Worm (Caenorhabditis elegans): ENCODE data around the gene lin-52.

lin-52 gene

DNA sequence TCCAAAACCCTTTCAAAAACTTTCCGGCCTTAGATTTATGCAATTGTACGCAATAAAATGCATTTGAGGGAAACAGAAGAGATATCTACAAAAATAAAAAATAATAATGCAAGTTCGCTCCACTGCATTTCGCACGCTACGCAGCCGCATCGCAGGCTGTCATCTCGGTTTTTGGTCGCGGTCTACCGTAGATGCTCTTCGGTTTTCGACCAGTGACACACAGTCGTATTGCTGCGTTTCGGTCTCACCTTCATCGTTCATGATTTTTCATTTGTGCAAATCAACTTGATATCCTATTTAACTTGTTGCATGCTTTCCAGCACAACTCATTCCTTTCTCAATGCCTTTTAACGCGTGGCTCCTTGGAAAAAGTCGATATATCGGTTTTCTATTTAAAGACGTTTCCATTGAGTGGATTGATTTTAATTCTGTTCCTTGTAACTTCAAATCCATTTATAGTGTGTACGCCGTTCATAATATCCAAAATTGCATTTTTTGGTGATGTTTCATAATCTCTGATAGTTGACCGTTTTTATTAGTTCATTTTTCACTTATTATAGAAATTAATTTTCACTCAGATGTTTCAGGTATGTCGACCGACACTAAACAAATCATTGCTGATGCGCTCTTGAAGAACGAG, 43.8 kb downstream of the lin-52 start, which contains the start of gene vha-1 (continued):
- TF ChIP-seq unc-55 (GFP tag; optimal IDR thresholded peaks at IDR 0.05) (no peak), rnt-1 (tag; optimal IDR thresholded peaks at IDR 0.05) (peak; percentile 55), dve-1 (tag; optimal IDR thresholded peaks at IDR 0.05) (peak; percentile 58), sdc-2 (tag; optimal IDR thresholded peaks at IDR 0.05) (no peak), npax-4 (tag; optimal IDR thresholded peaks at IDR 0.05) (no peak), tbx-2 (tag; optimal IDR thresholded peaks at IDR 0.05) (peak; percentile 65), ceh-22 (tag; optimal IDR thresholded peaks at IDR 0.05) (no peak), C38D4.7 (GFP tag; optimal IDR thresholded peaks at IDR 0.05) (no peak), ttx-3 (tag; optimal IDR thresholded peaks at IDR 0.05) (peak; percentile 2), hlh-13 (GFP tag; optimal IDR thresholded peaks at IDR 0.05) (no peak), fax-1 (tag; optimal IDR thresholded peaks at IDR 0.05) (no peak), gmeb-2 (tag; optimal IDR thresholded peaks at IDR 0.05) (no peak), ceh-34 (tag; optimal IDR thresholded peaks at IDR 0.05) (peak; percentile 31), ama-1 (optimal IDR thresholded peaks at IDR 0.05) (peak; percentile 24), pqm-1 (tag; optimal IDR thresholded peaks at IDR 0.05) (no peak), ceh-9 (tag; optimal IDR thresholded peaks at IDR 0.05) (no peak), madf-2 (tag; optimal IDR thresholded peaks at IDR 0.05) (no peak), ahr-1 (tag; optimal IDR thresholded peaks at IDR 0.05) (no peak), zip-5 (tag; optimal IDR thresholded peaks at IDR 0.05) (no peak), pha-4 (tag; optimal IDR thresholded peaks at IDR 0.05) (no peak), ets-4 (tag; optimal IDR thresholded peaks at IDR 0.05) (peak; percentile 14), unc-3 (GFP tag; conservative IDR thresholded peaks at IDR 0.05) (no peak), unc-3 (tag; optimal IDR thresholded peaks at IDR 0.05) (no peak), eyg-1 (tag; optimal IDR thresholded peaks at IDR 0.05) (no peak), ref-2 (tag; optimal IDR thresholded peaks at IDR 0.05) (peak; percentile 63), pag-3 (tag; optimal IDR thresholded peaks at IDR 0.05; ENCODE audit: borderline replicate concordance) (no peak), syd-9 (tag; optimal IDR thresholded peaks at IDR 0.05) (no peak), K02D7.2 (tag; optimal IDR thresholded peaks at IDR 0.05) (no peak), sox-4 (tag; optimal IDR thresholded peaks at IDR 0.05) (no peak), pros-1 (tag; optimal IDR thresholded peaks at IDR 0.05) (no peak), unc-86 (tag; optimal IDR thresholded peaks at IDR 0.05) (peak; percentile 40), Y22D7AL.16 (tag; optimal IDR thresholded peaks at IDR 0.05) (no peak), elt-4 (tag; optimal IDR thresholded peaks at IDR 0.05) (no peak), elt-2 (tag; optimal IDR thresholded peaks at IDR 0.05) (peak; percentile 39), mec-3 (tag; optimal IDR thresholded peaks at IDR 0.05; ENCODE audit: borderline replicate concordance) (no peak), odd-2 (tag; optimal IDR thresholded peaks at IDR 0.05) (no peak), ceh-24 (tag; optimal IDR thresholded peaks at IDR 0.05) (no peak), ceh-6 (GFP tag; optimal IDR thresholded peaks at IDR 0.05) (no peak)

DNA sequence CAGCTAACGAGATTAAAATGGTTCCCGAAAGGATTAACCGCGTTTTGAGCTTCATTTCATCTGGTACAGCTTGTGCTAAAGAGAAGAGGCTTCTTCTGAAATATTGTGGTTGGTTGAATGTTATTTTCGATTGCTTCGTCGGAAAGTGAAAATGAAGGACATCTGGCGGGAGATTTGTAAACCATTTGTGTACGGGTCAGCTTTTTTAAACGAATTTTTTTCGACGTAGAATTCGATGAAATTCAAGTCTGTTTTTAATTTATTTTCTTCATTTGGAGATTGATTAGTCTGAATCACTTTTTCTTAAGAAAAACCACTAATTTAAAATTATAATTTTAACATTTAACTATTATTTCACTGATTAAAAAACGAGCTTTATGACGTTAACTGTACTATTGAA, 44.3 kb downstream of the lin-52 start, which contains the start of gene sqv-3:
TSS of gene sqv-3 (minus strand) at position 101 of the 400 bp plus-strand sequence.
- TF ChIP-seq ceh-9 (tag; optimal IDR thresholded peaks at IDR 0.05), result no peak
- no peak for TF ChIP-seq sdc-2 (tag; optimal IDR thresholded peaks at IDR 0.05)
- no peak for TF ChIP-seq Y22D7AL.16 (tag; optimal IDR thresholded peaks at IDR 0.05)
- TF ChIP-seq pha-4 (tag; optimal IDR thresholded peaks at IDR 0.05), result no peak
- no peak for TF ChIP-seq lin-11 (tag; optimal IDR thresholded peaks at IDR 0.05)
- no peak for TF ChIP-seq elt-2 (tag; optimal IDR thresholded peaks at IDR 0.05)
- no peak for TF ChIP-seq ceh-6 (GFP tag; optimal IDR thresholded peaks at IDR 0.05)
- TF ChIP-seq npax-4 (tag; optimal IDR thresholded peaks at IDR 0.05), result no peak
- TF ChIP-seq fkh-6 (tag; optimal IDR thresholded peaks at IDR 0.05), result no peak
- no peak for TF ChIP-seq elt-4 (tag; optimal IDR thresholded peaks at IDR 0.05)
- no peak for TF ChIP-seq fkh-10 (GFP tag; optimal IDR thresholded peaks at IDR 0.05)
- TF ChIP-seq ceh-30 (tag; optimal IDR thresholded peaks at IDR 0.05), result no peak
- TF ChIP-seq sox-2 (GFP tag; IDR thresholded peaks at IDR 0.05), result no peak
- no peak for TF ChIP-seq nhr-232 (tag; optimal IDR thresholded peaks at IDR 0.05)
- TF ChIP-seq T23F11.4 (GFP tag; optimal IDR thresholded peaks at IDR 0.05), result no peak
- no peak for TF ChIP-seq unc-86 (tag; optimal IDR thresholded peaks at IDR 0.05)
- TF ChIP-seq ceh-31 (tag; optimal IDR thresholded peaks at IDR 0.05), result no peak
- no peak for TF ChIP-seq ahr-1 (tag; optimal IDR thresholded peaks at IDR 0.05)
- no peak for TF ChIP-seq mec-3 (tag; optimal IDR thresholded peaks at IDR 0.05; ENCODE audit: borderline replicate concordance)
- no peak for TF ChIP-seq sox-4 (tag; optimal IDR thresholded peaks at IDR 0.05)

Measured in whole organism, late embryonic.